Worm (Caenorhabditis elegans) whole organism, young adult: ENCODE results near the gene clec-56.

Source experiments
- K12H6.12 ChIP-seq: fragments of 200-800 bp; sonication (Bioruptor generic); optimal IDR thresholded peaks from 2 replicates; lab custom pipeline; 2018; ENCODE audit warnings: mild to moderate bottlenecking, missing genetic modification characterization, missing compliant biosample characterization
- cebp-1 ChIP-seq, 2 experiments: fragments of 200-800 bp in 1 of 2; sonication (Bioruptor generic) in 1 of 2; sonication (generic microtip) in 1 of 2; IDR thresholded peaks in 1 of 2; optimal IDR thresholded peaks in 1 of 2; 2 replicates each; pipeline versions ENCODE4 v1.3.6 to Lab custom; 2017 to 2022; ENCODE audit warnings: missing compliant biosample characterization in 2 of 2, missing genetic modification characterization in 2 of 2, mild to moderate bottlenecking in 1 of 2, missing genetic modification reagents in 1 of 2, moderate library complexity in 1 of 2
- hlh-12 ChIP-seq: sonication (generic microtip); optimal IDR thresholded peaks from 2 replicates; lab custom pipeline; 2016; ENCODE audit warnings: missing genetic modification characterization, missing compliant biosample characterization
- nfyb-1 ChIP-seq: fragments of 200-800 bp; sonication (Bioruptor generic); IDR thresholded peaks from 2 replicates; pipeline ENCODE4 v1.3.6; 2022; ENCODE audit warnings: missing genetic modification reagents, missing genetic modification characterization, missing compliant biosample characterization
- nhr-80 ChIP-seq: sonication (generic microtip); optimal IDR thresholded peaks from 2 replicates; lab custom pipeline; 2016; ENCODE audit warnings: missing genetic modification characterization, missing compliant biosample characterization
- repo-1 ChIP-seq: sonication (generic microtip); optimal IDR thresholded peaks from 2 replicates; lab custom pipeline; 2017; ENCODE audit warnings: mild to moderate bottlenecking, missing genetic modification characterization, missing compliant biosample characterization
- unc-62 ChIP-seq: fragments of 150-350 bp; optimal IDR thresholded peaks from 2 replicates; lab custom pipeline; 2014; ENCODE audit warnings: missing biosample characterization, missing genetic modification reagents, missing genetic modification characterization

DNA sequence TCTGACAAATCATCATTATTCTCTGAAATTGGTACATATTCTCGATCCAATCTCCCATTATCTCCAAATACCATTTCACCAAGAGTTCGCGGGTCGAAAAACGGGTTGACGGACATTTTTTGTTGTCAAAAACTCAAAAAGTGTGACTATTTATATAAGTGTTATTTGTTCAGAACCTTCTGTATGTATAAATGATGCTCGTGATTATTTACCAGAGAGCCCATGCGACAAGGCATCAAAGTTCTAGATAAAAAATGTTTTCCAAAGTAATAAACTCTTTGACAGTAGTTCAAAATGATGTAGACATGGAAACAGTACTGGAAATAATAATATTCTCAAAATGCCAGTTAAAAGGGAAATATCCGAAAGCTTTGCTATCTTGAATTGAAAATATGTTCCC lies 11.5 kb upstream of the clec-56 start:
- no peak for TF ChIP-seq cebp-1 (GFP tag; IDR thresholded peaks at IDR 0.05; lab: Robert Waterston, UW)
- no peak for TF ChIP-seq cebp-1 (tag; optimal IDR thresholded peaks at IDR 0.05; lab: Kevin White, UChicago)
- TF ChIP-seq nhr-80 (tag; lab: Kevin White, UChicago): no peak
- no peak for TF ChIP-seq hlh-12 (tag; lab: Kevin White, UChicago)
- TF ChIP-seq K12H6.12 (tag; lab: Kevin White, UChicago): no peak
- no peak for TF ChIP-seq repo-1 (tag; lab: Kevin White, UChicago)
- no peak for TF ChIP-seq unc-62 (GFP tag; lab: Kevin White, UChicago)
- no peak for TF ChIP-seq nfyb-1 (GFP tag; lab: Robert Waterston, UW)
